Worm (Caenorhabditis elegans): ENCODE data around the gene Y52E8A.3.

ce11 chrII:4281743-4282142 lies 25.0 kb downstream of the Y52E8A.3 start, which contains the start of gene C01F1.5:
- no peak for TF ChIP-seq sptf-1 (tag; optimal IDR thresholded peaks at IDR 0.05)
- TF ChIP-seq efl-1 (optimal IDR thresholded peaks at IDR 0.05): no peak
- TF ChIP-seq efl-1 (GFP tag; optimal IDR thresholded peaks at IDR 0.05 in 1 of 2): no peak
- TF ChIP-seq vab-15 (tag; optimal IDR thresholded peaks at IDR 0.05): no peak
- no peak for TF ChIP-seq pqm-1 (tag; optimal IDR thresholded peaks at IDR 0.05)
- no peak for TF ChIP-seq nhr-237 (tag; optimal IDR thresholded peaks at IDR 0.05)
- no peak for TF ChIP-seq elt-2 (tag; optimal IDR thresholded peaks at IDR 0.05)
- TF ChIP-seq pag-3 (tag; optimal IDR thresholded peaks at IDR 0.05; ENCODE audit: borderline replicate concordance, insufficient read depth): no peak
- TF ChIP-seq mep-1 (tag; optimal IDR thresholded peaks at IDR 0.05): no peak
- no peak for TF ChIP-seq ztf-4 (tag; optimal IDR thresholded peaks at IDR 0.05)
- no peak for TF ChIP-seq snpc-4 (tag; optimal IDR thresholded peaks at IDR 0.05)

Measured in whole organism, L1 larva.